Worm (Caenorhabditis elegans) whole organism, L1 larva: ENCODE results near the gene sre-26.

Experiments used
- ama-1 ChIP-seq: fragments of 150-350 bp; optimal IDR thresholded peaks from 2 replicates; lab custom pipeline; 2014
- ceh-82 ChIP-seq, 3 experiments: fragments of 150-350 bp in 1 of 3; sonication (generic microtip) in 2 of 3; optimal IDR thresholded peaks; 2 replicates each; lab custom pipeline; 2014 to 2017; ENCODE audit warnings: missing biosample characterization in 3 of 3, missing genetic modification characterization in 3 of 3
- lin-15B ChIP-seq: fragments of 150-350 bp; sonication (generic microtip); optimal IDR thresholded peaks from 3 replicates; lab custom pipeline; 2014; ENCODE audit warnings: missing biosample characterization, missing genetic modification characterization
- snpc-4 ChIP-seq: fragments of 150-350 bp; optimal IDR thresholded peaks from 2 replicates; lab custom pipeline; 2014; ENCODE audit warnings: missing biosample characterization, missing genetic modification characterization
- sox-4 ChIP-seq: sonication (generic microtip); optimal IDR thresholded peaks from 2 replicates; lab custom pipeline; 2016; ENCODE audit warnings: missing genetic modification characterization, missing compliant biosample characterization
- unc-130 ChIP-seq: fragments of 150-350 bp; optimal IDR thresholded peaks from 2 replicates; lab custom pipeline; 2017; ENCODE audit warnings: missing biosample characterization, missing genetic modification characterization, inconsistent platforms
- unc-62 ChIP-seq: fragments of 150-350 bp; optimal IDR thresholded peaks from 2 replicates; lab custom pipeline; 2014; ENCODE audit warnings: missing biosample characterization, missing genetic modification reagents, missing genetic modification characterization
- ztf-11 ChIP-seq, 2 experiments: sonication (generic microtip); optimal IDR thresholded peaks; 2 replicates each; lab custom pipeline; 2016 to 2017; ENCODE audit warnings: missing genetic modification characterization in 2 of 2, missing biosample characterization in 1 of 2, missing compliant biosample characterization in 1 of 2

- no peak for TF ChIP-seq unc-62 (GFP tag; lab: Kevin White, UChicago)
- TF ChIP-seq lin-15B, result peak; percentile 88
- TF ChIP-seq ztf-11 (tag; optimal IDR thresholded peaks at IDR 0.05; lab: Kevin White, UChicago), result peak in 1 of 2 experiments; percentile 28
- TF ChIP-seq ama-1 (lab: Kevin White, UChicago), result no peak
- peak; percentile 80 to 93 (median 89) for TF ChIP-seq ceh-82 (tag; optimal IDR thresholded peaks at IDR 0.05; lab: Kevin White, UChicago)
- TF ChIP-seq sox-4 (tag; lab: Kevin White, UChicago), result peak; percentile 45
- TF ChIP-seq unc-130 (tag; lab: Kevin White, UChicago), result peak; percentile 70
- peak; percentile 85 for TF ChIP-seq snpc-4 (tag; lab: Kevin White, UChicago)
Observed at ce11 chrII:12459422-12459821, 39.0 kb upstream of the sre-26 start, which contains the start of gene tag-281.
